Worm (Caenorhabditis elegans) whole organism, L3 larva: ENCODE results near the gene rab-1.

Experiments used
- ama-1 ChIP-seq: fragments of 150-350 bp; optimal IDR thresholded peaks from 2 replicates; lab custom pipeline; 2018
- fkh-10 ChIP-seq: sonication (generic microtip); optimal IDR thresholded peaks from 2 replicates; lab custom pipeline; 2017; ENCODE audit warnings: missing biosample characterization, missing genetic modification reagents, missing genetic modification characterization
- lin-39 ChIP-seq: fragments of 150-350 bp; optimal IDR thresholded peaks from 2 replicates; lab custom pipeline; 2018; ENCODE audit warnings: missing biosample characterization, missing genetic modification reagents, missing genetic modification characterization
- nfya-1 ChIP-seq: sonication (generic microtip); optimal IDR thresholded peaks from 2 replicates; lab custom pipeline; 2017; ENCODE audit warnings: missing genetic modification characterization, mild to moderate bottlenecking, missing compliant biosample characterization, antibody characterized with exemption, moderate library complexity; ENCODE audit not compliant: insufficient read depth
- nhr-28 ChIP-seq: fragments of 150-350 bp; optimal IDR thresholded peaks from 2 replicates; lab custom pipeline; 2014; ENCODE audit warnings: missing biosample characterization, missing genetic modification characterization
- nhr-76 ChIP-seq: fragments of 150-350 bp; sonication (generic microtip); optimal IDR thresholded peaks from 5 replicates; lab custom pipeline; 2014; ENCODE audit warnings: missing biosample characterization, missing genetic modification characterization
- sea-2 ChIP-seq: fragments of 150-350 bp; sonication (generic microtip); optimal IDR thresholded peaks from 4 replicates; lab custom pipeline; 2014; ENCODE audit warnings: missing biosample characterization, missing genetic modification reagents, missing genetic modification characterization
- snpc-4 ChIP-seq: fragments of 150-350 bp; optimal IDR thresholded peaks from 2 replicates; lab custom pipeline; 2014; ENCODE audit warnings: missing biosample characterization, missing genetic modification characterization
- ztf-4 ChIP-seq: fragments of 150-350 bp; optimal IDR thresholded peaks from 2 replicates; lab custom pipeline; 2014; ENCODE audit warnings: missing biosample characterization, missing genetic modification characterization

DNA sequence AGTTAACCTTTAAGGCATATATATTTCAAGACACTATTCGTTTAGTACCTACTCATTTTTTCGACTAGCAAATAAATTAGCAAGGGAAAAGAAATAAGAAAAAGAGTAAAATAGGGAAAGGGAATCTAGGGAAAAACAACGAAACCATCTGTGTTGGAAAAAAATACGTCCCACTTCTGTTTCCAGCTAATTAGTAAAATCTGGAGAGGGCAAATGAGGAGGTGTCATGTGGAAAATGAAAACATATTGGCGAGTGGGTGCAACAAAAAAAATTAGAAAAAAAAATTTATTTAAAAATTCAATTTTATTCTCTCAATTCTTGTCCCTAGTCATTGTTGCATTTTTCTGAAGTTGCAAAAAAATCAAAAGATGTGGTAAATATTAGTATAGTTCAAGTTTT lies 43.9 kb upstream of the rab-1 start:
- TF ChIP-seq lin-39 (tag; lab: Kevin White, UChicago), result no peak
- TF ChIP-seq sea-2 (GFP tag; lab: Kevin White, UChicago), result no peak
- no peak for TF ChIP-seq snpc-4
- TF ChIP-seq fkh-10 (GFP tag; lab: Kevin White, UChicago), result no peak
- no peak for TF ChIP-seq nfya-1 (tag; lab: Kevin White, UChicago)
- TF ChIP-seq nhr-28 (tag; lab: Kevin White, UChicago), result no peak
- no peak for TF ChIP-seq ztf-4 (tag; lab: Kevin White, UChicago)
- TF ChIP-seq ama-1 (lab: Kevin White, UChicago), result no peak
- no peak for TF ChIP-seq nhr-76 (tag; lab: Kevin White, UChicago)
